Worm (Caenorhabditis elegans) whole organism, young adult: ENCODE data around the gene daf-5.

ENCODE experiments used
- C17E4.6 ChIP-seq: fragments of 200-800 bp; sonication (Bioruptor generic); IDR thresholded peaks from 2 replicates; pipeline ENCODE4 v1.3.6; 2022; ENCODE audit warnings: missing genetic modification reagents, missing genetic modification characterization, missing compliant biosample characterization
- F33H1.4 ChIP-seq: fragments of 200-800 bp; sonication (Bioruptor generic); IDR thresholded peaks from 2 replicates; pipeline ENCODE4 v1.3.6; 2022; ENCODE audit warnings: missing genetic modification reagents, missing genetic modification characterization, missing compliant biosample characterization
- F37B4.10 ChIP-seq: fragments of 200-800 bp; sonication (Bioruptor generic); IDR thresholded peaks from 2 replicates; pipeline ENCODE4 v1.3.6; 2022; ENCODE audit warnings: missing genetic modification characterization, missing compliant biosample characterization
- F55B11.4 ChIP-seq: sonication (generic microtip); optimal IDR thresholded peaks from 2 replicates; lab custom pipeline; 2016; ENCODE audit warnings: missing compliant biosample characterization, missing genetic modification characterization, borderline replicate concordance; ENCODE audit not compliant: insufficient read depth
- aptf-2 ChIP-seq: fragments of 200-800 bp; sonication (Bioruptor generic); conservative IDR thresholded peaks from 2 replicates; pipeline ENCODE4 v1.3.6; 2022; ENCODE audit warnings: missing genetic modification reagents, missing genetic modification characterization, missing compliant biosample characterization
- athp-1 ChIP-seq: sonication (generic microtip); optimal IDR thresholded peaks from 2 replicates; lab custom pipeline; 2017; ENCODE audit warnings: mild to moderate bottlenecking, missing genetic modification characterization, missing compliant biosample characterization
- cebp-1 ChIP-seq, 2 experiments: fragments of 200-800 bp in 1 of 2; sonication (Bioruptor generic) in 1 of 2; sonication (generic microtip) in 1 of 2; IDR thresholded peaks in 1 of 2; optimal IDR thresholded peaks in 1 of 2; 2 replicates each; pipeline versions ENCODE4 v1.3.6 to Lab custom; 2017 to 2022; ENCODE audit warnings: missing compliant biosample characterization in 2 of 2, missing genetic modification characterization in 2 of 2, mild to moderate bottlenecking in 1 of 2, missing genetic modification reagents in 1 of 2, moderate library complexity in 1 of 2
- cebp-2 ChIP-seq: fragments of 200-800 bp; sonication (Bioruptor generic); IDR thresholded peaks from 2 replicates; pipeline ENCODE4 v1.3.6; 2022; ENCODE audit warnings: missing genetic modification characterization, missing compliant biosample characterization
- ceh-40 ChIP-seq: fragments of 200-800 bp; sonication (Bioruptor generic); IDR thresholded peaks from 2 replicates; pipeline ENCODE4 v1.3.6; 2022; ENCODE audit warnings: missing genetic modification characterization, missing compliant biosample characterization
- ceh-58 ChIP-seq: fragments of 200-800 bp; sonication (Bioruptor generic); IDR thresholded peaks from 2 replicates; pipeline ENCODE4 v1.3.6; 2022; ENCODE audit warnings: missing genetic modification characterization, missing compliant biosample characterization
- egl-18 ChIP-seq: fragments of 200-800 bp; sonication (Bioruptor generic); IDR thresholded peaks from 2 replicates; pipeline ENCODE4 v1.3.6; 2022; ENCODE audit warnings: missing genetic modification reagents, missing genetic modification characterization, missing compliant biosample characterization
- egl-44 ChIP-seq: fragments of 200-800 bp; sonication (Bioruptor generic); IDR thresholded peaks from 2 replicates; pipeline ENCODE4 v1.3.6; 2022; ENCODE audit warnings: missing genetic modification reagents, missing genetic modification characterization, missing compliant biosample characterization
- egrh-3 ChIP-seq: fragments of 200-800 bp; sonication (Bioruptor generic); IDR thresholded peaks from 2 replicates; pipeline ENCODE4 v1.3.6; 2022; ENCODE audit warnings: missing genetic modification reagents, missing genetic modification characterization, missing compliant biosample characterization
- ekl-4 ChIP-seq: fragments of 200-800 bp; sonication (Bioruptor generic); IDR thresholded peaks from 2 replicates; pipeline ENCODE4 v1.3.6; 2022; ENCODE audit warnings: missing genetic modification reagents, missing genetic modification characterization, missing compliant biosample characterization
- let-526 ChIP-seq: fragments of 200-800 bp; sonication (Bioruptor generic); IDR thresholded peaks from 2 replicates; pipeline ENCODE4 v1.3.6; 2022; ENCODE audit warnings: missing genetic modification reagents, missing genetic modification characterization, missing compliant biosample characterization
- lin-26 ChIP-seq: fragments of 200-800 bp; sonication (Bioruptor generic); IDR thresholded peaks from 2 replicates; pipeline ENCODE4 v1.3.6; 2022; ENCODE audit warnings: missing genetic modification reagents, missing genetic modification characterization, missing compliant biosample characterization
- lin-54 ChIP-seq: fragments of 200-800 bp; sonication (Bioruptor generic); optimal IDR thresholded peaks from 2 replicates; lab custom pipeline; 2018; ENCODE audit warnings: mild to moderate bottlenecking, missing genetic modification characterization, missing compliant biosample characterization
- lir-1 ChIP-seq: fragments of 200-800 bp; sonication (Bioruptor generic); conservative IDR thresholded peaks from 2 replicates; pipeline ENCODE4 v1.3.6; 2022; ENCODE audit warnings: missing genetic modification reagents, missing genetic modification characterization, missing compliant biosample characterization
- lsl-1 ChIP-seq: fragments of 200-800 bp; sonication (Bioruptor generic); optimal IDR thresholded peaks from 2 replicates; lab custom pipeline; 2018; ENCODE audit warnings: mild to moderate bottlenecking, missing genetic modification characterization, moderate library complexity, missing compliant biosample characterization
- madf-10 ChIP-seq: sonication (generic microtip); optimal IDR thresholded peaks from 2 replicates; lab custom pipeline; 2016; ENCODE audit warnings: mild to moderate bottlenecking, missing genetic modification characterization, missing compliant biosample characterization
- madf-3 ChIP-seq: fragments of 200-800 bp; sonication (Bioruptor generic); IDR thresholded peaks from 2 replicates; pipeline ENCODE4 v1.3.6; 2022; ENCODE audit warnings: missing genetic modification reagents, missing genetic modification characterization, missing compliant biosample characterization
- madf-6 ChIP-seq: fragments of 200-800 bp; sonication (Bioruptor generic); IDR thresholded peaks from 2 replicates; pipeline ENCODE4 v1.3.6; 2022; ENCODE audit warnings: missing genetic modification reagents, missing genetic modification characterization, missing compliant biosample characterization
- madf-8 ChIP-seq: fragments of 200-800 bp; sonication (Bioruptor generic); conservative IDR thresholded peaks from 2 replicates; pipeline ENCODE4 v1.3.6; 2022; ENCODE audit warnings: missing genetic modification reagents, missing genetic modification characterization, missing compliant biosample characterization
- mcd-1 ChIP-seq: fragments of 200-800 bp; sonication (Bioruptor generic); IDR thresholded peaks from 2 replicates; pipeline ENCODE4 v1.3.6; 2022; ENCODE audit warnings: missing genetic modification reagents, missing genetic modification characterization, missing compliant biosample characterization
- mxl-1 ChIP-seq: sonication (generic microtip); optimal IDR thresholded peaks from 2 replicates; lab custom pipeline; 2016; ENCODE audit warnings: missing genetic modification characterization, missing compliant biosample characterization
- nfyb-1 ChIP-seq: fragments of 200-800 bp; sonication (Bioruptor generic); IDR thresholded peaks from 2 replicates; pipeline ENCODE4 v1.3.6; 2022; ENCODE audit warnings: missing genetic modification reagents, missing genetic modification characterization, missing compliant biosample characterization
- nhr-80 ChIP-seq: sonication (generic microtip); optimal IDR thresholded peaks from 2 replicates; lab custom pipeline; 2016; ENCODE audit warnings: missing genetic modification characterization, missing compliant biosample characterization
- sdz-38 ChIP-seq: sonication (generic microtip); optimal IDR thresholded peaks from 2 replicates; lab custom pipeline; 2016; ENCODE audit warnings: missing genotype, missing genetic modification characterization, missing compliant biosample characterization
- tbp1 ChIP-seq: fragments of 200-800 bp; sonication (Bioruptor generic); optimal IDR thresholded peaks from 2 replicates; lab custom pipeline; 2018; ENCODE audit warnings: mild to moderate bottlenecking, missing genetic modification characterization, missing compliant biosample characterization
- zfh-2 ChIP-seq: fragments of 200-800 bp; sonication (Bioruptor generic); conservative IDR thresholded peaks from 2 replicates; pipeline ENCODE4 v1.3.6; 2022; ENCODE audit warnings: missing genetic modification reagents, missing genetic modification characterization, missing compliant biosample characterization
- zim-3 ChIP-seq: sonication (generic microtip); optimal IDR thresholded peaks from 2 replicates; lab custom pipeline; 2017; ENCODE audit warnings: mild to moderate bottlenecking, missing genetic modification characterization, moderate library complexity, missing compliant biosample characterization
- ztf-6 ChIP-seq: fragments of 200-800 bp; sonication (Bioruptor generic); IDR thresholded peaks from 2 replicates; pipeline ENCODE4 v1.3.6; 2022; ENCODE audit warnings: missing genetic modification reagents, missing genetic modification characterization, missing compliant biosample characterization

daf-5 gene

ce11 chrII:14039811-14040203 is 12.3 kb downstream of the daf-5 start:
- TF ChIP-seq mxl-1 (tag; lab: Kevin White, UChicago): no peak
- TF ChIP-seq, all 124 proteins: peak for 0

ce11 chrII:14038331-14038730 is 13.8 kb downstream of the daf-5 start:
- peak; percentile 1 for TF ChIP-seq nhr-80 (tag; lab: Kevin White, UChicago)
- TF ChIP-seq egl-18 (GFP tag; lab: Robert Waterston, UW): no peak
- TF ChIP-seq, all 124 proteins: peak for 1

ce11 chrII:14037484-14038303 is 14.4 kb downstream of the daf-5 start:
- no peak for TF ChIP-seq F37B4.10 (GFP tag; lab: Robert Waterston, UW)
- TF ChIP-seq zfh-2 (GFP tag; lab: Robert Waterston, UW): peak; percentile 70
- TF ChIP-seq, all 124 proteins: peak for 1

- TF ChIP-seq lin-54 (no peak), cebp-1 (GFP tag; IDR thresholded peaks at IDR 0.05; lab: Robert Waterston, UW) (no peak), cebp-1 (tag; optimal IDR thresholded peaks at IDR 0.05; lab: Kevin White, UChicago) (peak; percentile 23), madf-3 (GFP tag; lab: Robert Waterston, UW) (no peak), madf-6 (GFP tag; lab: Robert Waterston, UW) (peak; percentile 12; the same call in 1 of the 2 replicates), C17E4.6 (GFP tag; lab: Robert Waterston, UW) (no peak), zfh-2 (GFP tag; lab: Robert Waterston, UW) (0 out of 2 replicates have a peak, but pooled peaks have one; percentile 46), ceh-58 (GFP tag; lab: Robert Waterston, UW) (no peak), mcd-1 (GFP tag; lab: Robert Waterston, UW) (peak; percentile 11; the same call in 1 of the 2 replicates), lir-1 (GFP tag; lab: Robert Waterston, UW) (no peak)
Measured at ce11 chrII:14036724-14037483, 15.2 kb downstream of the daf-5 start.

ce11 chrII:14034559-14034958 is 17.5 kb downstream of the daf-5 start:
- TF ChIP-seq athp-1 (tag; lab: Kevin White, UChicago) (no peak), zim-3 (no peak), ztf-6 (no peak), tbp1 (GFP tag; lab: Kevin White, UChicago) (no peak), cebp-2 (GFP tag; lab: Robert Waterston, UW) (no peak), lin-26 (no peak), F55B11.4 (no peak), ekl-4 (GFP tag; lab: Robert Waterston, UW) (no peak), ceh-40 (GFP tag; lab: Robert Waterston, UW) (no peak), nfyb-1 (no peak), madf-8 (no peak), lsl-1 (no peak), F33H1.4 (no peak), madf-10 (tag; lab: Kevin White, UChicago) (no peak), egrh-3 (GFP tag; lab: Robert Waterston, UW) (peak; percentile 12; the same call in 1 of the 2 replicates), aptf-2 (no peak), cebp-1 (GFP tag; IDR thresholded peaks at IDR 0.05; lab: Robert Waterston, UW) (no peak), cebp-1 (tag; optimal IDR thresholded peaks at IDR 0.05; lab: Kevin White, UChicago) (no peak), egl-44 (no peak), zfh-2 (GFP tag; lab: Robert Waterston, UW) (peak; percentile 72), sdz-38 (tag; lab: Kevin White, UChicago) (no peak), let-526 (GFP tag; lab: Robert Waterston, UW) (peak; percentile 4; the same call in 1 of the 2 replicates)
